Fruit fly (Drosophila melanogaster) whole organism, embryonic: Measurements from ENCODE around the gene Kmn2.

Experiments
- Asciz ChIP-seq: fragments of 200-800 bp; sonication (Bioruptor generic); optimal IDR thresholded peaks from 2 replicates; lab custom pipeline; 2017; ENCODE audit warnings: missing biosample characterization, mild to moderate bottlenecking, missing genetic modification characterization, missing genetic modification reagents
- Atf3 ChIP-seq: fragments of 200-800 bp; sonication (Bioruptor generic); optimal IDR thresholded peaks from 3 replicates; lab custom pipeline; 2016; ENCODE audit warnings: missing biosample characterization, missing genetic modification characterization
- Bdp1 ChIP-seq: fragments of 200-800 bp; sonication (Bioruptor generic); optimal IDR thresholded peaks from 3 replicates; lab custom pipeline; 2016; ENCODE audit warnings: missing biosample characterization, missing genetic modification characterization
- C15 ChIP-seq: fragments of 200-800 bp; sonication (Bioruptor generic); IDR thresholded peaks from 3 replicates; pipeline ENCODE4 v1.3.6; 2022; ENCODE audit warnings: missing biosample characterization, missing genetic modification characterization
- CG10209 ChIP-seq: fragments of 200-800 bp; sonication (Bioruptor generic); optimal IDR thresholded peaks from 3 replicates; lab custom pipeline; 2017; ENCODE audit warnings: missing biosample characterization, mild to moderate bottlenecking, missing genetic modification characterization, missing genetic modification reagents
- CG10959 ChIP-seq: fragments of 200-800 bp; sonication (Bioruptor generic); IDR thresholded peaks from 2 replicates; pipeline ENCODE4 v1.3.6; 2022; ENCODE audit warnings: missing biosample characterization, missing genetic modification characterization
- CG13123 ChIP-seq: fragments of 200-800 bp; sonication (Bioruptor generic); optimal IDR thresholded peaks from 2 replicates; lab custom pipeline; 2016; ENCODE audit warnings: missing biosample characterization, missing genetic modification characterization
- CG13775 ChIP-seq: fragments of 200-800 bp; sonication (Bioruptor generic); optimal IDR thresholded peaks from 3 replicates; lab custom pipeline; 2017; ENCODE audit warnings: missing biosample characterization, mild to moderate bottlenecking, missing genetic modification characterization
- CG15479 ChIP-seq: fragments of 200-800 bp; sonication (Bioruptor generic); optimal IDR thresholded peaks from 3 replicates; lab custom pipeline; 2019; ENCODE audit warnings: missing biosample characterization, mild to moderate bottlenecking, missing genetic modification characterization, moderate library complexity
- CG18619 ChIP-seq: fragments of 200-800 bp; sonication (Bioruptor generic); optimal IDR thresholded peaks from 3 replicates; lab custom pipeline; 2017; ENCODE audit warnings: missing biosample characterization, mild to moderate bottlenecking, missing genetic modification characterization
- CG2120 ChIP-seq: fragments of 200-800 bp; sonication (Bioruptor generic); optimal IDR thresholded peaks from 3 replicates; lab custom pipeline; 2016; ENCODE audit warnings: missing biosample characterization, missing genetic modification characterization
- CG2712 ChIP-seq: fragments of 200-800 bp; optimal IDR thresholded peaks from 3 replicates; lab custom pipeline; 2019; ENCODE audit warnings: missing biosample characterization, mild to moderate bottlenecking, missing genetic modification characterization, moderate library complexity
- CG32532 ChIP-seq: fragments of 200-800 bp; sonication (Bioruptor generic); IDR thresholded peaks from 2 replicates; pipeline ENCODE4 v1.3.6; 2022; ENCODE audit warnings: missing biosample characterization, missing genetic modification characterization
- CG42726 ChIP-seq: fragments of 200-800 bp; sonication (Bioruptor generic); IDR thresholded peaks from 2 replicates; pipeline ENCODE4 v1.3.6; 2022; ENCODE audit warnings: missing biosample characterization, missing genetic modification characterization; ENCODE audit not compliant: partially characterized antibody
- CG4404 ChIP-seq: fragments of 200-800 bp; sonication (Bioruptor generic); IDR thresholded peaks from 2 replicates; pipeline ENCODE4 v1.3.6; 2022; ENCODE audit warnings: missing biosample characterization, missing genetic modification characterization
- CG4707 ChIP-seq: fragments of 200-800 bp; sonication (Bioruptor generic); optimal IDR thresholded peaks from 2 replicates; lab custom pipeline; 2018; ENCODE audit warnings: missing biosample characterization, mild to moderate bottlenecking, missing genetic modification characterization, moderate library complexity
- CG4854 ChIP-seq: fragments of 200-800 bp; sonication (Bioruptor generic); optimal IDR thresholded peaks from 2 replicates; lab custom pipeline; 2016; ENCODE audit warnings: missing biosample characterization, missing genetic modification characterization, inconsistent platforms
- CG6683 ChIP-seq: fragments of 200-800 bp; sonication (Bioruptor generic); optimal IDR thresholded peaks from 2 replicates; lab custom pipeline; 2017; ENCODE audit warnings: missing biosample characterization, mild to moderate bottlenecking, missing genetic modification characterization, missing genetic modification reagents
- CG6689 ChIP-seq: fragments of 200-800 bp; sonication (Bioruptor generic); IDR thresholded peaks from 2 replicates; pipeline ENCODE4 v1.3.6; 2022; ENCODE audit warnings: missing biosample characterization, missing genetic modification characterization
- CG6765 ChIP-seq: fragments of 200-800 bp; sonication (Bioruptor generic); optimal IDR thresholded peaks from 3 replicates; lab custom pipeline; 2017; ENCODE audit warnings: missing biosample characterization, mild to moderate bottlenecking, missing genetic modification characterization
- CG7839 ChIP-seq: fragments of 200-800 bp; sonication (Bioruptor generic); optimal IDR thresholded peaks from 3 replicates; lab custom pipeline; 2018; ENCODE audit warnings: missing biosample characterization, mild to moderate bottlenecking, missing genetic modification characterization, moderate library complexity
- CG9797 ChIP-seq: fragments of 200-800 bp; sonication (Bioruptor generic); optimal IDR thresholded peaks from 3 replicates; lab custom pipeline; 2018; ENCODE audit warnings: missing biosample characterization, mild to moderate bottlenecking, missing genetic modification characterization
- CG9932 ChIP-seq: fragments of 200-800 bp; sonication (Bioruptor generic); IDR thresholded peaks from 2 replicates; pipeline ENCODE4 v1.3.6; 2022; ENCODE audit warnings: missing biosample characterization, missing genetic modification characterization
- Deaf1 ChIP-seq: fragments of 200-800 bp; optimal IDR thresholded peaks from 3 replicates; lab custom pipeline; 2019; ENCODE audit warnings: missing biosample characterization, mild to moderate bottlenecking, missing genetic modification characterization, moderate library complexity
- Dfd ChIP-seq, 2 experiments: fragments of >200 bp; optimal IDR thresholded peaks; 2 replicates each; lab custom pipeline; 2017; ENCODE audit warnings: missing biosample characterization in 2 of 2, missing genetic modification characterization in 2 of 2
- Drgx ChIP-seq: fragments of 200-800 bp; sonication (Bioruptor generic); IDR thresholded peaks from 2 replicates; pipeline ENCODE4 v1.3.6; 2022; ENCODE audit warnings: missing biosample characterization, missing genetic modification characterization
- ERR ChIP-seq: fragments of 200-800 bp; sonication (Bioruptor generic); optimal IDR thresholded peaks from 2 replicates; lab custom pipeline; 2016; ENCODE audit warnings: missing biosample characterization, missing genetic modification characterization
- GATAe ChIP-seq: fragments of 200-800 bp; sonication (Bioruptor generic); conservative IDR thresholded peaks from 2 replicates; pipeline ENCODE4 v1.3.6; 2022; ENCODE audit warnings: missing biosample characterization, missing genetic modification characterization
- Hr39 ChIP-seq: fragments of >200 bp; optimal IDR thresholded peaks from 2 replicates; lab custom pipeline; 2017
- Med ChIP-seq: fragments of 200-800 bp; sonication (Bioruptor generic); peaks from one replicate; lab custom pipeline; 2016; ENCODE audit warnings: missing biosample characterization, missing genetic modification characterization, mild to moderate bottlenecking, inconsistent platforms, moderate library complexity
- Meics ChIP-seq: fragments of 200-800 bp; sonication (Bioruptor generic); optimal IDR thresholded peaks from 2 replicates; lab custom pipeline; 2017; ENCODE audit warnings: missing biosample characterization, mild to moderate bottlenecking, missing genetic modification characterization
- NC2α ChIP-seq: fragments of 200-800 bp; sonication (Bioruptor generic); optimal IDR thresholded peaks from 2 replicates; lab custom pipeline; 2016; ENCODE audit warnings: missing biosample characterization, missing genetic modification characterization
- NFAT ChIP-seq: fragments of 200-800 bp; sonication (Bioruptor generic); IDR thresholded peaks from 2 replicates; pipeline ENCODE4 v1.3.6; 2022; ENCODE audit warnings: missing biosample characterization, missing genetic modification characterization
- Six4 ChIP-seq: fragments of 200-800 bp; sonication (Bioruptor generic); optimal IDR thresholded peaks from 2 replicates; lab custom pipeline; 2016; ENCODE audit warnings: missing biosample characterization, missing genetic modification characterization
- Spps ChIP-seq: fragments of 200-800 bp; sonication (Bioruptor generic); optimal IDR thresholded peaks from 2 replicates; lab custom pipeline; 2018; ENCODE audit warnings: missing biosample characterization, mild to moderate bottlenecking, missing genetic modification characterization
- Trl ChIP-seq, 3 experiments: fragments of >200 bp in 2 of 3; fragments of 200-800 bp in 1 of 3; sonication (Bioruptor generic) in 1 of 3; optimal IDR thresholded peaks; 2 replicates in 1 of 3; 3 replicates in 2 of 3; lab custom pipeline; 2016 to 2017; ENCODE audit warnings: missing biosample characterization in 1 of 3, missing genetic modification characterization in 1 of 3
- ara ChIP-seq: fragments of 200-800 bp; sonication (Bioruptor generic); IDR thresholded peaks from 2 replicates; pipeline ENCODE4 v1.3.6; 2022; ENCODE audit warnings: missing biosample characterization, missing genetic modification characterization
- bigmax ChIP-seq: fragments of 200-800 bp; sonication (Bioruptor generic); optimal IDR thresholded peaks from 2 replicates; lab custom pipeline; 2018; ENCODE audit warnings: missing biosample characterization, mild to moderate bottlenecking, missing genetic modification characterization
- cas ChIP-seq: fragments of 200-800 bp; sonication (Bioruptor generic); IDR thresholded peaks from 2 replicates; pipeline ENCODE4 v1.3.6; 2022; ENCODE audit warnings: missing biosample characterization, missing genetic modification characterization
- cg ChIP-seq: fragments of 200-800 bp; sonication (Bioruptor generic); optimal IDR thresholded peaks from 3 replicates; lab custom pipeline; 2019; ENCODE audit warnings: missing biosample characterization, mild to moderate bottlenecking, missing genetic modification characterization, moderate library complexity
- chm ChIP-seq: fragments of 200-800 bp; sonication (Bioruptor generic); IDR thresholded peaks from 2 replicates; pipeline ENCODE4 v1.3.6; 2022; ENCODE audit warnings: missing biosample characterization, missing genetic modification characterization
- dpn ChIP-seq, 2 experiments: fragments of 200-800 bp; sonication (Bioruptor generic); optimal IDR thresholded peaks; 3 replicates each; lab custom pipeline; 2016; ENCODE audit warnings: missing biosample characterization in 2 of 2, missing genetic modification characterization in 2 of 2
- grn ChIP-seq: fragments of 200-800 bp; sonication (Bioruptor generic); optimal IDR thresholded peaks from 3 replicates; lab custom pipeline; 2017; ENCODE audit warnings: missing biosample characterization, missing genetic modification characterization
- jigr1 ChIP-seq: fragments of 200-800 bp; sonication (Bioruptor generic); IDR thresholded peaks from 3 replicates; pipeline ENCODE4 v1.3.6; 2022; ENCODE audit warnings: missing biosample characterization, missing genetic modification characterization
- kay ChIP-seq: fragments of 200-800 bp; sonication (Bioruptor generic); optimal IDR thresholded peaks from 2 replicates; lab custom pipeline; 2016; ENCODE audit warnings: missing biosample characterization, missing genetic modification characterization
- nom ChIP-seq: fragments of 200-800 bp; sonication (Bioruptor generic); optimal IDR thresholded peaks from 2 replicates; lab custom pipeline; 2017; ENCODE audit warnings: missing biosample characterization, missing genetic modification characterization, mild to moderate bottlenecking, moderate library complexity, missing genetic modification reagents
- seq ChIP-seq: fragments of 200-800 bp; sonication (Bioruptor generic); IDR thresholded peaks from 2 replicates; pipeline ENCODE4 v1.3.6; 2022; ENCODE audit warnings: missing biosample characterization, missing genetic modification characterization
- ttk ChIP-seq: fragments of 200-800 bp; sonication (Bioruptor generic); IDR thresholded peaks from 2 replicates; pipeline ENCODE4 v2.1.2; 2022; ENCODE audit warnings: missing biosample characterization, missing genetic modification characterization
- usp ChIP-seq: fragments of >200 bp; optimal IDR thresholded peaks from 2 replicates; lab custom pipeline; 2017; ENCODE audit warnings: missing biosample characterization, missing genetic modification characterization
- z ChIP-seq: fragments of 200-800 bp; sonication (Bioruptor generic); IDR thresholded peaks from 3 replicates; pipeline ENCODE4 v1.3.6; 2022; ENCODE audit warnings: missing biosample characterization, missing genetic modification characterization

Kmn2 gene

DNA sequence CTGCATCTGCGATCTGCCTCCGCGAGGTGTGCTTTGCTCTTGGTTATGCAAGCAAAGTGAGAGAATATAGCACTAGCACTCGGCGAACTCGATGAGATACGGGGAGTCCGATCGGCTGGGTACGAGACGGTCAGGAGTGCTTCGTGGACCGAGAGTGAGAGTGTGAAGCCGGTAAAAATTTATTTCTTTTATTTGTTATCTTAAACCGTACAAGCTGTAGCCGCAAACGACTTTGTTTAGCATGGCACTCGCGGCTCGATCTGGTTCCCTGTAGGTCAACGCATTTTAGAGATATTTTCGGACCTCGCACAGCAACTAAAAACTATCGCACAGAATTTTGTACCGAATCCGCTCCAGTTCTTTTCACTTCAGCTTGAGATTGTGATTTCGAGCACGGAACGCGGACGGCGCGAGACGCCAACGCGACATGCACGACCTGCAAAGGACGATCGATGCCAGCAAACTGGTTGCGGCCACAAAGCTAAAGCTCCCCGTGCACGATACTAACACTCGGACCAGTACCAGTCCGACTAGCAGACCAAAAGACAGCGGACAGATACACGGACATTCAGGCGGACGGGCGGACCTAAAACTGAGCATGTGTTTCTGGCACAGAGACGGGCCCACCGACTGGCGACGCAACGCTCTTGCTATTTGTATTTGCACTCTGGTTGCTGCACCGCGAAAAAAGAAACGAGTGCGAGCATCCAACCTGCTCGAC is 34.4 kb downstream of the Kmn2 start (continued):
- no peak for TF ChIP-seq CG9932 (GFP tag; lab: Robert Waterston, UW)
- no peak for TF ChIP-seq CG32532 (GFP tag; lab: Robert Waterston, UW)
- no peak for TF ChIP-seq Spps (tag; lab: Kevin White, UChicago)
- TF ChIP-seq ara (GFP tag; lab: Robert Waterston, UW): no peak
- TF ChIP-seq cas (GFP tag; lab: Robert Waterston, UW): no peak
- peak; percentile 49 for TF ChIP-seq Deaf1 (tag; lab: Kevin White, UChicago)
- TF ChIP-seq cg (GFP tag; lab: Kevin White, UChicago): no peak
- no peak for TF ChIP-seq Meics
- 0 out of 2 replicates have a peak, but pooled peaks have one; percentile 7 for TF ChIP-seq CG42726 (GFP tag; lab: Robert Waterston, UW)
- peak in 1 of 2 experiments; percentile 5 for TF ChIP-seq Trl (optimal IDR thresholded peaks at IDR 0.05; lab: Kevin White, UChicago)
- no peak for TF ChIP-seq Trl (GFP tag; optimal IDR thresholded peaks at IDR 0.05; lab: Kevin White, UChicago)
- TF ChIP-seq CG4707: no peak
- no peak for TF ChIP-seq CG4854 (GFP tag; lab: Kevin White, UChicago)
- no peak for TF ChIP-seq Bdp1
- no peak for TF ChIP-seq CG7839 (tag; lab: Kevin White, UChicago)
- TF ChIP-seq Atf3 (GFP tag; lab: Kevin White, UChicago): no peak
- TF ChIP-seq Med: peak; percentile 36
- TF ChIP-seq z (GFP tag; lab: Robert Waterston, UW): no peak
- peak; percentile 48 for TF ChIP-seq Drgx (GFP tag; lab: Robert Waterston, UW)
- TF ChIP-seq CG4404 (GFP tag; lab: Robert Waterston, UW): no peak
- TF ChIP-seq CG6765 (GFP tag; lab: Kevin White, UChicago): no peak
- no peak for TF ChIP-seq Asciz (GFP tag; lab: Kevin White, UChicago)
- TF ChIP-seq ERR (GFP tag; lab: Kevin White, UChicago): no peak
- TF ChIP-seq Hr39 (lab: Kevin White, UChicago): no peak
- TF ChIP-seq Six4 (GFP tag; lab: Kevin White, UChicago): no peak
- TF ChIP-seq CG18619 (GFP tag; lab: Kevin White, UChicago): no peak
- TF ChIP-seq CG13775 (GFP tag; lab: Kevin White, UChicago): no peak
- peak; percentile 27 for TF ChIP-seq nom (GFP tag; lab: Kevin White, UChicago)
- TF ChIP-seq ttk (GFP tag; lab: Robert Waterston, UW): no peak
- no peak for TF ChIP-seq CG10959 (GFP tag; lab: Robert Waterston, UW)
- no peak for TF ChIP-seq jigr1 (GFP tag; lab: Robert Waterston, UW)
- TF ChIP-seq C15: no peak

dm6 chr3R:7964751-7965319 is 36.3 kb downstream of the Kmn2 start:
- TF ChIP-seq chm (no peak), seq (no peak), dpn (GFP tag; optimal IDR thresholded peaks at IDR 0.05; lab: Kevin White, UChicago) (no peak), CG2120 (GFP tag; lab: Kevin White, UChicago) (no peak), CG6683 (no peak), kay (GFP tag; lab: Kevin White, UChicago) (peak; percentile 24), grn (GFP tag; lab: Kevin White, UChicago) (peak; percentile 69), NFAT (GFP tag; lab: Robert Waterston, UW) (no peak), CG6689 (GFP tag; lab: Robert Waterston, UW) (no peak), CG10959 (GFP tag; lab: Robert Waterston, UW) (no peak), CG42726 (GFP tag; lab: Robert Waterston, UW) (no peak), CG13123 (GFP tag; lab: Kevin White, UChicago) (no peak), bigmax (GFP tag; lab: Kevin White, UChicago) (no peak), GATAe (peak; percentile 63), NC2α (no peak), Dfd (GFP tag; optimal IDR thresholded peaks at IDR 0.05; lab: Kevin White, UChicago) (no peak), CG10209 (GFP tag; lab: Kevin White, UChicago) (no peak), CG9797 (GFP tag; lab: Kevin White, UChicago) (no peak), CG2712 (no peak), usp (GFP tag; lab: Kevin White, UChicago) (no peak), CG15479 (GFP tag; lab: Kevin White, UChicago) (peak; percentile 62)
